Fruit fly (Drosophila melanogaster) whole organism, embryonic: Measurements from ENCODE around the gene mbc.

ENCODE experiments used
- BEAF-32 ChIP-seq: fragments of 200-800 bp; sonication (Bioruptor generic); optimal IDR thresholded peaks from 3 replicates; lab custom pipeline; 2017; ENCODE audit warnings: missing biosample characterization, missing genetic modification characterization, mild to moderate bottlenecking, moderate library complexity, missing genetic modification reagents
- Bdp1 ChIP-seq: fragments of 200-800 bp; sonication (Bioruptor generic); optimal IDR thresholded peaks from 3 replicates; lab custom pipeline; 2016; ENCODE audit warnings: missing biosample characterization, missing genetic modification characterization
- CG10267 ChIP-seq: fragments of 200-800 bp; sonication (Bioruptor generic); optimal IDR thresholded peaks from 2 replicates; lab custom pipeline; 2018; ENCODE audit warnings: missing biosample characterization, mild to moderate bottlenecking, missing genetic modification characterization, moderate library complexity
- CG10654 ChIP-seq: fragments of 200-800 bp; sonication (Bioruptor generic); optimal IDR thresholded peaks from 2 replicates; lab custom pipeline; 2016; ENCODE audit warnings: missing biosample characterization, missing genetic modification characterization
- CG11247 ChIP-seq: fragments of 200-800 bp; sonication (Bioruptor generic); IDR thresholded peaks from 2 replicates; pipeline ENCODE4 v1.3.6; 2022; ENCODE audit warnings: missing biosample characterization, missing genetic modification characterization
- CG16779 ChIP-seq: fragments of 200-800 bp; sonication (Bioruptor generic); IDR thresholded peaks from 2 replicates; pipeline ENCODE4 v1.3.6; 2022; ENCODE audit warnings: missing biosample characterization, missing genetic modification characterization
- CG17186 ChIP-seq: fragments of 200-800 bp; sonication (Bioruptor generic); optimal IDR thresholded peaks from 3 replicates; lab custom pipeline; 2017; ENCODE audit warnings: missing biosample characterization, missing genetic modification reagents, missing genetic modification characterization
- CG17359 ChIP-seq: fragments of 200-800 bp; sonication (Bioruptor generic); optimal IDR thresholded peaks from 3 replicates; lab custom pipeline; 2018; ENCODE audit warnings: missing biosample characterization, mild to moderate bottlenecking, missing genetic modification characterization, moderate library complexity
- CG1792 ChIP-seq: fragments of 200-800 bp; sonication (Bioruptor generic); optimal IDR thresholded peaks from 2 replicates; lab custom pipeline; 2016; ENCODE audit warnings: missing biosample characterization, missing genetic modification characterization
- CG18619 ChIP-seq: fragments of 200-800 bp; sonication (Bioruptor generic); optimal IDR thresholded peaks from 3 replicates; lab custom pipeline; 2017; ENCODE audit warnings: missing biosample characterization, mild to moderate bottlenecking, missing genetic modification characterization
- CG2678 ChIP-seq: fragments of 200-800 bp; sonication (Bioruptor generic); optimal IDR thresholded peaks from 3 replicates; lab custom pipeline; 2019; ENCODE audit warnings: missing biosample characterization, mild to moderate bottlenecking, missing genetic modification characterization, moderate library complexity
- CG2712 ChIP-seq: fragments of 200-800 bp; optimal IDR thresholded peaks from 3 replicates; lab custom pipeline; 2019; ENCODE audit warnings: missing biosample characterization, mild to moderate bottlenecking, missing genetic modification characterization, moderate library complexity
- CG2875 ChIP-seq: fragments of 200-800 bp; sonication (Bioruptor generic); optimal IDR thresholded peaks from 2 replicates; lab custom pipeline; 2017; ENCODE audit warnings: missing biosample characterization, mild to moderate bottlenecking, missing genetic modification characterization, missing genetic modification reagents
- CG30020 ChIP-seq: fragments of 200-800 bp; optimal IDR thresholded peaks from 2 replicates; lab custom pipeline; 2019; ENCODE audit warnings: missing biosample characterization, mild to moderate bottlenecking, missing genetic modification characterization, moderate library complexity
- CG32772 ChIP-seq: fragments of 200-800 bp; sonication (Bioruptor generic); IDR thresholded peaks from 2 replicates; pipeline ENCODE4 v1.3.6; 2022; ENCODE audit warnings: missing biosample characterization, missing genetic modification characterization
- CG9817 ChIP-seq: fragments of 200-800 bp; sonication (Bioruptor generic); optimal IDR thresholded peaks from 2 replicates; lab custom pipeline; 2018; ENCODE audit warnings: missing biosample characterization, mild to moderate bottlenecking, missing genetic modification characterization, moderate library complexity
- CHES-1-like ChIP-seq: fragments of 200-800 bp; sonication (Bioruptor generic); optimal IDR thresholded peaks from 2 replicates; lab custom pipeline; 2016; ENCODE audit warnings: missing biosample characterization, missing genetic modification characterization
- Camta ChIP-seq: fragments of 200-800 bp; sonication (Bioruptor generic); optimal IDR thresholded peaks from 2 replicates; lab custom pipeline; 2016; ENCODE audit warnings: missing biosample characterization, missing genetic modification characterization
- Dbx ChIP-seq: fragments of 200-800 bp; sonication (Bioruptor generic); IDR thresholded peaks from 3 replicates; pipeline ENCODE4 v1.3.6; 2022; ENCODE audit warnings: missing biosample characterization, missing genetic modification characterization
- ERR ChIP-seq: fragments of 200-800 bp; sonication (Bioruptor generic); optimal IDR thresholded peaks from 2 replicates; lab custom pipeline; 2016; ENCODE audit warnings: missing biosample characterization, missing genetic modification characterization
- Elba2 ChIP-seq: fragments of 200-800 bp; sonication (Bioruptor generic); optimal IDR thresholded peaks from 3 replicates; lab custom pipeline; 2016; ENCODE audit warnings: missing biosample characterization, missing genetic modification characterization
- Ets97D ChIP-seq: fragments of 200-800 bp; sonication (Bioruptor generic); optimal IDR thresholded peaks from 3 replicates; lab custom pipeline; 2016; ENCODE audit warnings: missing biosample characterization, missing genetic modification characterization
- H2.0 ChIP-seq: fragments of 200-800 bp; sonication (Bioruptor generic); IDR thresholded peaks from 2 replicates; pipeline ENCODE4 v1.3.6; 2022; ENCODE audit warnings: missing biosample characterization, missing genetic modification characterization
- HHEX ChIP-seq: fragments of 200-800 bp; sonication (Bioruptor generic); optimal IDR thresholded peaks from 3 replicates; lab custom pipeline; 2017; ENCODE audit warnings: missing biosample characterization, mild to moderate bottlenecking, missing genetic modification characterization, missing genetic modification reagents
- Mes4 ChIP-seq: fragments of 200-800 bp; sonication (Bioruptor generic); optimal IDR thresholded peaks from 2 replicates; lab custom pipeline; 2016; ENCODE audit warnings: missing biosample characterization, missing genetic modification characterization
- Myb ChIP-seq: fragments of 200-800 bp; sonication (Bioruptor generic); optimal IDR thresholded peaks from 2 replicates; lab custom pipeline; 2016; ENCODE audit warnings: missing biosample characterization, missing genetic modification characterization
- Nf-YB ChIP-seq: fragments of 200-800 bp; sonication (Bioruptor generic); optimal IDR thresholded peaks from 3 replicates; lab custom pipeline; 2019; ENCODE audit warnings: missing biosample characterization, mild to moderate bottlenecking, missing genetic modification characterization, moderate library complexity
- Oli ChIP-seq: fragments of 200-800 bp; sonication (Bioruptor generic); optimal IDR thresholded peaks from 2 replicates; lab custom pipeline; 2018; ENCODE audit warnings: missing biosample characterization, mild to moderate bottlenecking, missing genetic modification characterization, moderate library complexity
- Ptx1 ChIP-seq: fragments of 200-800 bp; sonication (Bioruptor generic); IDR thresholded peaks from 2 replicates; pipeline ENCODE4 v1.3.6; 2022; ENCODE audit warnings: missing biosample characterization, missing genetic modification characterization
- Rx ChIP-seq: fragments of 200-800 bp; sonication (Bioruptor generic); IDR thresholded peaks from 2 replicates; pipeline ENCODE4 v1.3.6; 2022; ENCODE audit warnings: missing biosample characterization, missing genetic modification characterization
- Xbp1 ChIP-seq: fragments of 200-800 bp; sonication (Bioruptor generic); optimal IDR thresholded peaks from 3 replicates; lab custom pipeline; 2016; ENCODE audit warnings: missing biosample characterization, mild to moderate bottlenecking, missing genetic modification characterization
- amos ChIP-seq: fragments of 200-800 bp; sonication (Bioruptor generic); IDR thresholded peaks from 2 replicates; pipeline ENCODE4 v1.3.6; 2022; ENCODE audit warnings: missing biosample characterization, missing genetic modification characterization; ENCODE audit not compliant: partially characterized antibody
- bowl ChIP-seq: fragments of 200-800 bp; sonication (Bioruptor generic); IDR thresholded peaks from 2 replicates; pipeline ENCODE4 v1.3.6; 2022; ENCODE audit warnings: missing biosample characterization, missing genetic modification characterization
- cato ChIP-seq: fragments of 200-800 bp; sonication (Bioruptor generic); optimal IDR thresholded peaks from 2 replicates; lab custom pipeline; 2016; ENCODE audit warnings: missing biosample characterization, missing genetic modification characterization, borderline replicate concordance
- corto ChIP-seq: fragments of 200-800 bp; sonication (Bioruptor generic); optimal IDR thresholded peaks from 2 replicates; lab custom pipeline; 2016; ENCODE audit warnings: missing biosample characterization, mild to moderate bottlenecking, missing genetic modification characterization, moderate library complexity
- dan ChIP-seq: fragments of 200-800 bp; sonication (Bioruptor generic); IDR thresholded peaks from 2 replicates; pipeline ENCODE4 v1.3.6; 2022; ENCODE audit warnings: missing biosample characterization, missing genetic modification characterization
- gcm ChIP-seq: fragments of 200-800 bp; sonication (Bioruptor generic); optimal IDR thresholded peaks from 2 replicates; lab custom pipeline; 2019; ENCODE audit warnings: missing biosample characterization, mild to moderate bottlenecking, missing genetic modification characterization, moderate library complexity
- gfzf ChIP-seq: fragments of 200-800 bp; sonication (Bioruptor generic); optimal IDR thresholded peaks from 2 replicates; lab custom pipeline; 2016; ENCODE audit warnings: missing biosample characterization, mild to moderate bottlenecking, missing genetic modification characterization, moderate library complexity
- grn ChIP-seq: fragments of 200-800 bp; sonication (Bioruptor generic); optimal IDR thresholded peaks from 3 replicates; lab custom pipeline; 2017; ENCODE audit warnings: missing biosample characterization, missing genetic modification characterization
- klu ChIP-seq: fragments of 200-800 bp; sonication (Bioruptor generic); IDR thresholded peaks from 2 replicates; pipeline ENCODE4 v1.3.6; 2022; ENCODE audit warnings: missing biosample characterization, missing genetic modification characterization
- knrl ChIP-seq: fragments of 200-800 bp; sonication (Bioruptor generic); IDR thresholded peaks from 3 replicates; pipeline ENCODE4 v1.3.6; 2022; ENCODE audit warnings: missing biosample characterization, missing genetic modification characterization; ENCODE audit not compliant: partially characterized antibody
- nau ChIP-seq: fragments of 200-800 bp; sonication (Bioruptor generic); optimal IDR thresholded peaks from 3 replicates; lab custom pipeline; 2017; ENCODE audit warnings: missing biosample characterization, mild to moderate bottlenecking, missing genetic modification characterization, missing genetic modification reagents
- otp ChIP-seq: fragments of 200-800 bp; sonication (Bioruptor generic); IDR thresholded peaks from 3 replicates; pipeline ENCODE4, ENCODE4 v1.3.6; 2022; ENCODE audit warnings: missing biosample characterization, missing genetic modification characterization
- ro ChIP-seq: fragments of 200-800 bp; sonication (Bioruptor generic); IDR thresholded peaks from 2 replicates; pipeline ENCODE4 v1.3.6; 2022; ENCODE audit warnings: missing biosample characterization, missing genetic modification characterization
- so ChIP-seq: fragments of 200-800 bp; sonication (Bioruptor generic); IDR thresholded peaks from 3 replicates; pipeline ENCODE4 v1.3.6; 2022; ENCODE audit warnings: missing biosample characterization, missing genetic modification characterization
- tap ChIP-seq: fragments of 200-800 bp; optimal IDR thresholded peaks from 3 replicates; lab custom pipeline; 2019; ENCODE audit warnings: missing biosample characterization, mild to moderate bottlenecking, missing genetic modification characterization, moderate library complexity
- trem ChIP-seq: fragments of 200-800 bp; optimal IDR thresholded peaks from 3 replicates; lab custom pipeline; 2019; ENCODE audit warnings: missing biosample characterization, mild to moderate bottlenecking, missing genetic modification characterization, moderate library complexity
- trh ChIP-seq: fragments of 200-800 bp; sonication (Bioruptor generic); optimal IDR thresholded peaks from 2 replicates; lab custom pipeline; 2016; ENCODE audit warnings: missing biosample characterization, missing genetic modification characterization
- zen2 ChIP-seq: fragments of 200-800 bp; sonication (Bioruptor generic); IDR thresholded peaks from 3 replicates; pipeline ENCODE4 v1.3.6; 2022; ENCODE audit warnings: missing biosample characterization, missing genetic modification characterization; ENCODE audit not compliant: partially characterized antibody

The mbc gene

DNA sequence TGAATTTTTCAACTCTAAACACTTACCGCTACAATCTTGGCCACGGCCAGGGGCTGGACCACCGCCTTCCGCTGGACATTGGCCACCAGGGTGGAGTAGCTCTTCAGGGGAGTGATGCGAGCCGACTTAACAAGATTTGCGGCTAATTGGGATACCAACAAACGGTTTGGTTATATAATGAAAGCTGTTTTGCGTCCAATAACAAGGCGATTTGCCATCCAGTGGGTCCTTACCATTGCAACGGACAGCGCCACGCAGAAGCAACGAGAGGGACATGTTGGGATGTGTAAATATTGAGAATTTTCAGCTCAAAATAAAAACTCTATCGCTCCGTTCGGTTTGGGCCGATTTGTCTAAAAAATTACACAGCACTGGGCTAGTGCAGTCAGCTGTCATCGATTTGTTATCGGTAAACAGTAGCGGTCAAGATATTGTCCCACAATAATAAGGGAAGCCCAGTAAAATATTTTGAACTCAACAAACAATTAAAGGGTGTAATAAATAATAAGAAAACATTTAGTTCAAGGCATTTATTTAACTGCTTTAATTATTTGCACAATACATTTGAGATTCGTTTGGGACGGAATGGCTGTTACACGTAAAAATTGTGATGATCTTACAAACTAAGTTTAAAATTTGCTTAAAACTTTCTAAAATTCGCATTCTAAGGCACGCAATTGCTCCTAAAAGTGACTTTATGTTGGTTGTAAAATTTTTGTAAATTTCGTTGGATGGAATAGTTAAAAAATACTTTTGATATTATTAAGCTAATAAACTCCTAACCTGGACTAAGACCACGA, 21.1 kb upstream of the mbc start, which contains the start of gene SdhD (continued):
- TF ChIP-seq Oli (tag; lab: Kevin White, UChicago) (no peak), CHES-1-like (GFP tag; lab: Kevin White, UChicago) (no peak), amos (peak; percentile 58; the same call in 1 of the 2 replicates), CG17359 (tag; lab: Kevin White, UChicago) (peak; percentile 17), CG30020 (peak; percentile 20), cato (GFP tag; lab: Kevin White, UChicago) (no peak), H2.0 (GFP tag; lab: Robert Waterston, UW) (no peak), otp (GFP tag; lab: Robert Waterston, UW) (no peak), Bdp1 (GFP tag; lab: Kevin White, UChicago) (no peak), zen2 (no peak; the same call in 2 of the 3 replicates), dan (no peak), so (GFP tag; lab: Robert Waterston, UW) (no peak), Xbp1 (GFP tag; lab: Kevin White, UChicago) (peak; percentile 32), corto (no peak), tap (tag; lab: Kevin White, UChicago) (no peak), trem (tag; lab: Kevin White, UChicago) (peak; percentile 36), Ets97D (GFP tag; lab: Kevin White, UChicago) (peak; percentile 13), CG10654 (no peak), gfzf (peak; percentile 10), CG2875 (GFP tag; lab: Kevin White, UChicago) (no peak), Dbx (GFP tag; lab: Robert Waterston, UW) (peak; percentile 25; the same call in 1 of the 3 replicates), CG17186 (GFP tag; lab: Kevin White, UChicago) (no peak), ERR (no peak), nau (no peak), knrl (GFP tag; lab: Robert Waterston, UW) (no peak), gcm (GFP tag; lab: Kevin White, UChicago) (no peak), HHEX (GFP tag; lab: Kevin White, UChicago) (no peak), Rx (GFP tag; lab: Robert Waterston, UW) (no peak), CG1792 (GFP tag; lab: Kevin White, UChicago) (no peak), CG2678 (tag; lab: Kevin White, UChicago) (peak; percentile 28), CG16779 (no peak), CG11247 (GFP tag; lab: Robert Waterston, UW) (no peak), Mes4 (no peak), grn (GFP tag; lab: Kevin White, UChicago) (no peak), Myb (GFP tag; lab: Kevin White, UChicago) (peak; percentile 53), Ptx1 (GFP tag; lab: Robert Waterston, UW) (no peak), CG2712 (tag; lab: Kevin White, UChicago) (peak; percentile 24), bowl (no peak), klu (GFP tag; lab: Robert Waterston, UW) (no peak), Elba2 (GFP tag; lab: Kevin White, UChicago) (peak; percentile 34), CG10267 (tag; lab: Kevin White, UChicago) (peak; percentile 92), ro (GFP tag; lab: Robert Waterston, UW) (no peak), BEAF-32 (peak; percentile 48), Nf-YB (GFP tag; lab: Kevin White, UChicago) (no peak), CG32772 (GFP tag; lab: Robert Waterston, UW) (no peak), trh (GFP tag; lab: Kevin White, UChicago) (no peak), CG9817 (tag; lab: Kevin White, UChicago) (no peak), CG18619 (GFP tag; lab: Kevin White, UChicago) (no peak), Camta (GFP tag; lab: Kevin White, UChicago) (peak; percentile 24)
